Worm (Caenorhabditis elegans) whole organism, late embryonic: ENCODE data around the gene dsl-5.

Source experiments
- ceh-22 ChIP-seq: sonication (generic microtip); optimal IDR thresholded peaks from 2 replicates; lab custom pipeline; 2017; ENCODE audit warnings: missing biosample characterization, missing genetic modification characterization
- elt-2 ChIP-seq: sonication (generic microtip); optimal IDR thresholded peaks from 2 replicates; lab custom pipeline; 2016; ENCODE audit warnings: missing genetic modification reagents, missing genetic modification characterization, missing compliant biosample characterization
- hlh-13 ChIP-seq: fragments of 200-800 bp; sonication (Bioruptor generic); optimal IDR thresholded peaks from 2 replicates; lab custom pipeline; 2018; ENCODE audit warnings: mild to moderate bottlenecking, missing genetic modification characterization, missing compliant biosample characterization
- pha-2 ChIP-seq: sonication (generic microtip); optimal IDR thresholded peaks from 2 replicates; lab custom pipeline; 2017; ENCODE audit warnings: mild to moderate bottlenecking, missing genetic modification characterization, missing compliant biosample characterization
- sox-4 ChIP-seq: sonication (generic microtip); optimal IDR thresholded peaks from 2 replicates; lab custom pipeline; 2017; ENCODE audit warnings: mild to moderate bottlenecking, missing genetic modification characterization, inconsistent platforms, missing compliant biosample characterization
- ttx-3 ChIP-seq: sonication (generic microtip); optimal IDR thresholded peaks from 2 replicates; lab custom pipeline; 2016; ENCODE audit warnings: missing genetic modification reagents, missing genetic modification characterization, missing compliant biosample characterization

- TF ChIP-seq hlh-13: no peak
- TF ChIP-seq sox-4 (tag; lab: Kevin White, UChicago): no peak
- TF ChIP-seq elt-2 (tag; lab: Kevin White, UChicago): no peak
- TF ChIP-seq pha-2 (tag; lab: Kevin White, UChicago): no peak
- no peak for TF ChIP-seq ceh-22 (tag; lab: Kevin White, UChicago)
- TF ChIP-seq ttx-3 (tag; lab: Kevin White, UChicago): no peak
Measured at ce11 chrIV:11625482-11625881, 4.7 kb upstream of the dsl-5 start, which contains the start of gene lys-5.
